Worm (Caenorhabditis elegans) whole organism, mixed stage, embryonic: ENCODE data around the gene clec-215.

Experiments
- bed-3 ChIP-seq: fragments of 200-800 bp; sonication (Bioruptor generic); optimal IDR thresholded peaks from 3 replicates; lab custom pipeline; 2018; ENCODE audit warnings: mild to moderate bottlenecking, missing genetic modification characterization, moderate library complexity, missing compliant biosample characterization
- elt-3 ChIP-seq: fragments of 150-350 bp; optimal IDR thresholded peaks from 2 replicates; lab custom pipeline; 2014; ENCODE audit warnings: missing biosample characterization, missing genetic modification characterization
- lsy-2 ChIP-seq: fragments of 150-350 bp; optimal IDR thresholded peaks from 2 replicates; lab custom pipeline; 2014; ENCODE audit warnings: missing biosample characterization, missing genetic modification characterization
- mab-5 ChIP-seq: fragments of 150-350 bp; optimal IDR thresholded peaks from 2 replicates; lab custom pipeline; 2014; ENCODE audit warnings: missing biosample characterization, missing genetic modification characterization
- nhr-12 ChIP-seq: fragments of 150-350 bp; optimal IDR thresholded peaks from 2 replicates; lab custom pipeline; 2014; ENCODE audit warnings: missing biosample characterization, missing genetic modification characterization
- nhr-237 ChIP-seq: fragments of 150-350 bp; optimal IDR thresholded peaks from 2 replicates; lab custom pipeline; 2014; ENCODE audit warnings: missing biosample characterization, missing genetic modification characterization
- nhr-28 ChIP-seq: fragments of 150-350 bp; optimal IDR thresholded peaks from 2 replicates; lab custom pipeline; 2014; ENCODE audit warnings: missing biosample characterization, missing genetic modification characterization
- nhr-76 ChIP-seq: sonication (generic microtip); optimal IDR thresholded peaks from 2 replicates; lab custom pipeline; 2017; ENCODE audit warnings: missing biosample characterization, missing genetic modification characterization
- snpc-4 ChIP-seq: fragments of 150-350 bp; optimal IDR thresholded peaks from 2 replicates; lab custom pipeline; 2014; ENCODE audit warnings: missing biosample characterization, missing genetic modification characterization
- unc-39 ChIP-seq: fragments of 150-350 bp; optimal IDR thresholded peaks from 2 replicates; lab custom pipeline; 2014; ENCODE audit warnings: missing biosample characterization, missing genetic modification characterization
- unc-62 ChIP-seq: fragments of 150-350 bp; optimal IDR thresholded peaks from 2 replicates; lab custom pipeline; 2014; ENCODE audit warnings: missing biosample characterization, missing genetic modification reagents, missing genetic modification characterization
- ztf-11 ChIP-seq: fragments of 150-350 bp; optimal IDR thresholded peaks from 2 replicates; lab custom pipeline; 2014; ENCODE audit warnings: missing biosample characterization, missing genetic modification characterization

ce11 chrV:7604858-7605257 is 7.3 kb upstream of the clec-215 start, which contains the start of gene clec-213:
- no peak for TF ChIP-seq nhr-76
- no peak for TF ChIP-seq unc-62
- no peak for TF ChIP-seq nhr-237
- no peak for TF ChIP-seq snpc-4 (tag; lab: Kevin White, UChicago)
- no peak for TF ChIP-seq unc-39 (tag; lab: Kevin White, UChicago)
- TF ChIP-seq ztf-11 (tag; lab: Kevin White, UChicago): no peak
- no peak for TF ChIP-seq nhr-12 (tag; lab: Kevin White, UChicago)
- TF ChIP-seq bed-3 (GFP tag; lab: Kevin White, UChicago): no peak
- no peak for TF ChIP-seq lsy-2 (tag; lab: Kevin White, UChicago)
- no peak for TF ChIP-seq mab-5
- no peak for TF ChIP-seq nhr-28 (tag; lab: Kevin White, UChicago)
- TF ChIP-seq elt-3 (tag; lab: Kevin White, UChicago): no peak
